Worm (Caenorhabditis elegans): ENCODE data around the gene T26E4.10.

- no peak for TF ChIP-seq klf-2 (GFP tag; conservative IDR thresholded peaks at IDR 0.05)
- no peak for TF ChIP-seq flt-1 (GFP tag; IDR thresholded peaks at IDR 0.05)
- no peak for TF ChIP-seq T22C8.4 (GFP tag; IDR thresholded peaks at IDR 0.05)
- no peak for TF ChIP-seq ztf-23 (GFP tag; IDR thresholded peaks at IDR 0.05)
Observed at ce11 chrV:15781086-15781485, 16.9 kb downstream of the T26E4.10 start, which contains the start of gene T26E4.2.
